Fruit fly (Drosophila melanogaster) whole organism, embryonic: ENCODE data around the gene inaE.
A peak's percentile ranks its signal among the peaks of the same experiment; 100 is the strongest.

Experiments used
- ATbp ChIP-seq: fragments of 200-800 bp; sonication (Bioruptor generic); optimal IDR thresholded peaks from 2 replicates; lab custom pipeline; 2017; ENCODE audit warnings: missing biosample characterization, mild to moderate bottlenecking, missing genetic modification characterization, missing genetic modification reagents
- Adf1 ChIP-seq: fragments of 200-800 bp; sonication (Bioruptor generic); IDR thresholded peaks from 2 replicates; pipeline ENCODE4 v1.3.6; 2022; ENCODE audit warnings: missing biosample characterization, missing genetic modification characterization
- Antp ChIP-seq: fragments of 200-800 bp; sonication (Bioruptor generic); optimal IDR thresholded peaks from 3 replicates; lab custom pipeline; 2016; ENCODE audit warnings: missing biosample characterization, missing genetic modification characterization
- CG10209 ChIP-seq: fragments of 200-800 bp; sonication (Bioruptor generic); optimal IDR thresholded peaks from 3 replicates; lab custom pipeline; 2017; ENCODE audit warnings: missing biosample characterization, mild to moderate bottlenecking, missing genetic modification characterization, missing genetic modification reagents
- CG11085 ChIP-seq: fragments of 200-800 bp; sonication (Bioruptor generic); IDR thresholded peaks from 2 replicates; pipeline ENCODE4 v1.3.6; 2022; ENCODE audit warnings: missing biosample characterization, missing genetic modification characterization
- CG11723 ChIP-seq: fragments of 200-800 bp; sonication (Bioruptor generic); optimal IDR thresholded peaks from 2 replicates; lab custom pipeline; 2017; ENCODE audit warnings: missing biosample characterization, mild to moderate bottlenecking, missing genetic modification characterization
- CG1233 ChIP-seq: fragments of 200-800 bp; sonication (Bioruptor generic); optimal IDR thresholded peaks from 4 replicates; lab custom pipeline; 2018; ENCODE audit warnings: missing biosample characterization, mild to moderate bottlenecking, missing genetic modification characterization
- CG13296 ChIP-seq: fragments of 200-800 bp; sonication (Bioruptor generic); optimal IDR thresholded peaks from 3 replicates; lab custom pipeline; 2018; ENCODE audit warnings: missing biosample characterization, mild to moderate bottlenecking, missing genetic modification characterization
- CG13624 ChIP-seq: fragments of 200-800 bp; sonication (Bioruptor generic); optimal IDR thresholded peaks from 2 replicates; lab custom pipeline; 2016; ENCODE audit warnings: missing biosample characterization, missing genetic modification characterization
- CG14014 ChIP-seq: fragments of 200-800 bp; sonication (Bioruptor generic); IDR thresholded peaks from 2 replicates; pipeline ENCODE4 v1.3.6; 2022; ENCODE audit warnings: missing biosample characterization, missing genetic modification characterization
- CG15479 ChIP-seq: fragments of 200-800 bp; sonication (Bioruptor generic); optimal IDR thresholded peaks from 3 replicates; lab custom pipeline; 2019; ENCODE audit warnings: missing biosample characterization, mild to moderate bottlenecking, missing genetic modification characterization, moderate library complexity
- CG1603 ChIP-seq: fragments of 200-800 bp; sonication (Bioruptor generic); optimal IDR thresholded peaks from 2 replicates; lab custom pipeline; 2019; ENCODE audit warnings: missing biosample characterization, mild to moderate bottlenecking, missing genetic modification characterization, moderate library complexity
- CG17328 ChIP-seq: fragments of 200-800 bp; sonication (Bioruptor generic); IDR thresholded peaks from 2 replicates; pipeline ENCODE4 v1.3.6; 2022; ENCODE audit warnings: missing biosample characterization, missing genetic modification characterization
- CG17361 ChIP-seq: fragments of 200-800 bp; sonication (Bioruptor generic); IDR thresholded peaks from 3 replicates; pipeline ENCODE4 v1.3.6; 2022; ENCODE audit warnings: missing biosample characterization, missing genetic modification characterization
- CG2678 ChIP-seq: fragments of 200-800 bp; sonication (Bioruptor generic); optimal IDR thresholded peaks from 3 replicates; lab custom pipeline; 2019; ENCODE audit warnings: missing biosample characterization, mild to moderate bottlenecking, missing genetic modification characterization, moderate library complexity
- CG32767 ChIP-seq: fragments of 200-800 bp; sonication (Bioruptor generic); IDR thresholded peaks from 2 replicates; pipeline ENCODE4 v1.3.6; 2022; ENCODE audit warnings: missing biosample characterization, missing genetic modification characterization
- CG3995 ChIP-seq: fragments of 200-800 bp; sonication (Bioruptor generic); optimal IDR thresholded peaks from 3 replicates; lab custom pipeline; 2016; ENCODE audit warnings: missing biosample characterization, missing genetic modification characterization
- CG4820 ChIP-seq: fragments of 200-800 bp; sonication (Bioruptor generic); optimal IDR thresholded peaks from 3 replicates; lab custom pipeline; 2016; ENCODE audit warnings: missing biosample characterization, missing genetic modification characterization
- CG6689 ChIP-seq: fragments of 200-800 bp; sonication (Bioruptor generic); IDR thresholded peaks from 2 replicates; pipeline ENCODE4 v1.3.6; 2022; ENCODE audit warnings: missing biosample characterization, missing genetic modification characterization
- CG6791 ChIP-seq: fragments of 200-800 bp; sonication (Bioruptor generic); IDR thresholded peaks from 3 replicates; pipeline ENCODE4 v1.3.6; 2022; ENCODE audit warnings: missing biosample characterization, missing genetic modification characterization; ENCODE audit not compliant: partially characterized antibody
- CG7372 ChIP-seq: fragments of 200-800 bp; sonication (Bioruptor generic); IDR thresholded peaks from 2 replicates; pipeline ENCODE4 v1.3.6; 2022; ENCODE audit warnings: missing biosample characterization, missing genetic modification characterization
- CG7963 ChIP-seq: fragments of 200-800 bp; sonication (Bioruptor generic); IDR thresholded peaks from 3 replicates; pipeline ENCODE4 v1.3.6; 2022; ENCODE audit warnings: missing biosample characterization, missing genetic modification characterization; ENCODE audit not compliant: partially characterized antibody
- CG7987 ChIP-seq: fragments of 200-800 bp; sonication (Bioruptor generic); optimal IDR thresholded peaks from 2 replicates; lab custom pipeline; 2018; ENCODE audit warnings: missing biosample characterization, mild to moderate bottlenecking, missing genetic modification characterization, moderate library complexity
- CG9727 ChIP-seq: fragments of 200-800 bp; sonication (Bioruptor generic); optimal IDR thresholded peaks from 3 replicates; lab custom pipeline; 2017; ENCODE audit warnings: missing biosample characterization, mild to moderate bottlenecking, missing genetic modification characterization
- Chrac-16 ChIP-seq: fragments of 200-800 bp; sonication (Bioruptor generic); optimal IDR thresholded peaks from 3 replicates; lab custom pipeline; 2016; ENCODE audit warnings: missing biosample characterization, missing genetic modification characterization
- D ChIP-seq, 2 experiments: fragments of 200-800 bp in 1 of 2; fragments of >200 bp in 1 of 2; sonication (Bioruptor generic) in 1 of 2; optimal IDR thresholded peaks; 2 replicates in 1 of 2; 3 replicates in 1 of 2; lab custom pipeline; 2017; ENCODE audit warnings: mild to moderate bottlenecking in 1 of 2, missing biosample characterization in 1 of 2, missing genetic modification characterization in 1 of 2, missing genetic modification reagents in 1 of 2
- Doc3 ChIP-seq: fragments of 200-800 bp; sonication (Bioruptor generic); IDR thresholded peaks from 3 replicates; pipeline ENCODE4 v1.3.6; 2022; ENCODE audit warnings: missing biosample characterization, missing genetic modification characterization; ENCODE audit not compliant: partially characterized antibody
- Elba2 ChIP-seq: fragments of 200-800 bp; sonication (Bioruptor generic); optimal IDR thresholded peaks from 3 replicates; lab custom pipeline; 2016; ENCODE audit warnings: missing biosample characterization, missing genetic modification characterization
- Ets65A ChIP-seq: fragments of 200-800 bp; sonication (Bioruptor generic); peaks from one replicate; lab custom pipeline; 2016; ENCODE audit warnings: missing biosample characterization, missing genetic modification characterization
- Fer1 ChIP-seq: fragments of 200-800 bp; sonication (Bioruptor generic); optimal IDR thresholded peaks from 2 replicates; lab custom pipeline; 2017; ENCODE audit warnings: missing biosample characterization, mild to moderate bottlenecking, missing genetic modification characterization
- Fer3 ChIP-seq: fragments of 200-800 bp; sonication (Bioruptor generic); optimal IDR thresholded peaks from 2 replicates; lab custom pipeline; 2018; ENCODE audit warnings: missing biosample characterization, mild to moderate bottlenecking, missing genetic modification characterization, moderate library complexity
- Hr39 ChIP-seq: fragments of >200 bp; optimal IDR thresholded peaks from 2 replicates; lab custom pipeline; 2017
- Lpt ChIP-seq: fragments of >200 bp; optimal IDR thresholded peaks from 2 replicates; lab custom pipeline; 2018; ENCODE audit warnings: missing biosample characterization, missing genetic modification characterization
- Rx ChIP-seq: fragments of 200-800 bp; sonication (Bioruptor generic); IDR thresholded peaks from 2 replicates; pipeline ENCODE4 v1.3.6; 2022; ENCODE audit warnings: missing biosample characterization, missing genetic modification characterization
- Sin3A ChIP-seq: fragments of >200 bp; optimal IDR thresholded peaks from 2 replicates; lab custom pipeline; 2018
- abd-A ChIP-seq: fragments of 200-800 bp; sonication (Bioruptor generic); optimal IDR thresholded peaks from 3 replicates; lab custom pipeline; 2019; ENCODE audit warnings: missing biosample characterization, mild to moderate bottlenecking, missing genetic modification characterization, moderate library complexity
- ase ChIP-seq: fragments of 200-800 bp; sonication (Bioruptor generic); IDR thresholded peaks from 3 replicates; pipeline ENCODE4 v1.3.6; 2022; ENCODE audit warnings: missing biosample characterization, missing genetic modification characterization
- chinmo ChIP-seq: fragments of 200-800 bp; sonication (Bioruptor generic); IDR thresholded peaks from 4 replicates; pipeline ENCODE4 v1.3.6; 2022; ENCODE audit warnings: missing biosample characterization, missing genetic modification characterization; ENCODE audit not compliant: partially characterized antibody
- chn ChIP-seq: fragments of 200-800 bp; sonication (Bioruptor generic); optimal IDR thresholded peaks from 2 replicates; lab custom pipeline; 2016; ENCODE audit warnings: missing biosample characterization, missing genetic modification characterization
- jing ChIP-seq: fragments of 200-800 bp; sonication (Bioruptor generic); optimal IDR thresholded peaks from 2 replicates; lab custom pipeline; 2018; ENCODE audit warnings: missing biosample characterization, mild to moderate bottlenecking, missing genetic modification characterization
- kay ChIP-seq: fragments of 200-800 bp; sonication (Bioruptor generic); optimal IDR thresholded peaks from 2 replicates; lab custom pipeline; 2016; ENCODE audit warnings: missing biosample characterization, missing genetic modification characterization
- lilli ChIP-seq: fragments of 200-800 bp; sonication (Bioruptor generic); optimal IDR thresholded peaks from 3 replicates; lab custom pipeline; 2016; ENCODE audit warnings: missing biosample characterization, missing genetic modification characterization
- lmd ChIP-seq: fragments of 200-800 bp; sonication (Bioruptor generic); IDR thresholded peaks from 2 replicates; pipeline ENCODE4 v1.3.6; 2022; ENCODE audit warnings: missing biosample characterization, missing genetic modification characterization
- oc ChIP-seq: fragments of 200-800 bp; sonication (Bioruptor generic); optimal IDR thresholded peaks from 2 replicates; lab custom pipeline; 2018; ENCODE audit warnings: missing biosample characterization, mild to moderate bottlenecking, missing genetic modification characterization, moderate library complexity
- p53 ChIP-seq: fragments of 200-800 bp; sonication (Bioruptor generic); optimal IDR thresholded peaks from 2 replicates; lab custom pipeline; 2016; ENCODE audit warnings: missing biosample characterization, missing genetic modification characterization
- pho ChIP-seq: fragments of 200-800 bp; sonication (Bioruptor generic); optimal IDR thresholded peaks from 2 replicates; lab custom pipeline; 2016; ENCODE audit warnings: missing biosample characterization, missing genetic modification characterization
- prd ChIP-seq, 3 experiments: fragments of >200 bp in 2 of 3; fragments of 200-800 bp in 1 of 3; sonication (Bioruptor generic) in 1 of 3; optimal IDR thresholded peaks in 2 of 3; IDR thresholded peaks in 1 of 3; 2 replicates in 2 of 3; 3 replicates in 1 of 3; pipeline versions ENCODE4 v1.3.6 to Lab custom; 2017 to 2022; ENCODE audit warnings: missing biosample characterization in 1 of 3, missing genetic modification characterization in 1 of 3
- pros ChIP-seq: fragments of 200-800 bp; sonication (Bioruptor generic); optimal IDR thresholded peaks from 3 replicates; lab custom pipeline; 2019; ENCODE audit warnings: missing biosample characterization, mild to moderate bottlenecking, missing genetic modification characterization, moderate library complexity
- slp2 ChIP-seq: fragments of 200-800 bp; sonication (Bioruptor generic); optimal IDR thresholded peaks from 2 replicates; lab custom pipeline; 2016; ENCODE audit warnings: missing biosample characterization, missing genetic modification characterization
- unc-4 ChIP-seq: fragments of 200-800 bp; sonication (Bioruptor generic); IDR thresholded peaks from 2 replicates; pipeline ENCODE4 v1.3.6; 2022; ENCODE audit warnings: missing biosample characterization, missing genetic modification characterization; ENCODE audit not compliant: partially characterized antibody
- yki ChIP-seq: fragments of >200 bp; optimal IDR thresholded peaks from 3 replicates; lab custom pipeline; 2018

Gene inaE

DNA sequence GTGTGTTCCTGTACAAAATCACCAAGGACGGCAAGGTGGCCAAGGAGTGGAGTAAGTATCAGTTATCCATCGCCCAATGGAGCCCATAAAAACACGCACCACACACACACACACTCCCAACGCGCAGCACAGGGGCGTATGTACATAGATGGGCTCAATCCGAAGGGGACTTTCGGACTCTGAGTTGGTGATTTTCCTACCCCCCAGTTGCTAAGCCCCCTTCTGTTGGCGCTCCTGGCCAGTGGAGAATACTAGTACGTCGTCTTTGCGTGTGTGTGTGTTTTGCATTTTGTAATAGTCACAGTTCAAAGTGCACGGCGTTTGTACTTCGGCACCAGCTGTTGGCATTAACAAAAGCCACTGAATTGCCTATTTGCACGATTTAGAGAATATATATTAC is 43.5 kb upstream of the inaE start (continued):
- TF ChIP-seq CG9727 (GFP tag; lab: Kevin White, UChicago): peak; percentile 3
- TF ChIP-seq CG7372 (GFP tag; lab: Robert Waterston, UW): peak; percentile 79
- TF ChIP-seq CG15479 (GFP tag; lab: Kevin White, UChicago): no peak
- TF ChIP-seq CG13296 (GFP tag; lab: Kevin White, UChicago): peak; percentile 82
- TF ChIP-seq Rx (GFP tag; lab: Robert Waterston, UW): peak; percentile 83
- TF ChIP-seq Chrac-16 (GFP tag; lab: Kevin White, UChicago): peak; percentile 75
- no peak for TF ChIP-seq CG7963
- TF ChIP-seq CG17328 (GFP tag; lab: Robert Waterston, UW): peak; percentile 84
- TF ChIP-seq yki (lab: Kevin White, UChicago): no peak
- peak; percentile 92 for TF ChIP-seq Antp (GFP tag; lab: Kevin White, UChicago)
- TF ChIP-seq Ets65A (GFP tag; lab: Kevin White, UChicago): peak; percentile 97
- TF ChIP-seq CG6689 (GFP tag; lab: Robert Waterston, UW): peak; percentile 43; the same call in 1 of the 2 replicates
- TF ChIP-seq CG4820 (GFP tag; lab: Kevin White, UChicago): peak; percentile 55
- peak; percentile 47 for TF ChIP-seq jing (GFP tag; lab: Kevin White, UChicago)
- TF ChIP-seq CG7987 (GFP tag; lab: Kevin White, UChicago): peak; percentile 75
- TF ChIP-seq CG6791 (GFP tag; lab: Robert Waterston, UW): no peak
- TF ChIP-seq lilli (GFP tag; lab: Kevin White, UChicago): peak; percentile 82
- TF ChIP-seq CG32767 (GFP tag; lab: Robert Waterston, UW): peak; percentile 41; the same call in 1 of the 2 replicates
- TF ChIP-seq unc-4 (GFP tag; lab: Robert Waterston, UW): no peak
- peak; percentile 89 for TF ChIP-seq CG14014 (GFP tag; lab: Robert Waterston, UW)
- TF ChIP-seq CG17361 (GFP tag; lab: Robert Waterston, UW): no peak; the same call in 2 of the 3 replicates
- TF ChIP-seq Elba2 (GFP tag; lab: Kevin White, UChicago): no peak
- peak; percentile 56 for TF ChIP-seq CG1233 (GFP tag; lab: Kevin White, UChicago)
- peak; percentile 17 for TF ChIP-seq kay (GFP tag; lab: Kevin White, UChicago)
- TF ChIP-seq abd-A: no peak
- TF ChIP-seq Adf1 (GFP tag; lab: Robert Waterston, UW): no peak
- TF ChIP-seq Fer3 (tag; lab: Kevin White, UChicago): peak; percentile 81
- TF ChIP-seq chinmo: no peak
- no peak for TF ChIP-seq Doc3 (GFP tag; lab: Robert Waterston, UW)
- TF ChIP-seq pros: no peak
- TF ChIP-seq p53 (GFP tag; lab: Kevin White, UChicago): peak; percentile 63
- TF ChIP-seq Hr39 (lab: Kevin White, UChicago): no peak
- TF ChIP-seq prd (optimal IDR thresholded peaks at IDR 0.05; lab: Kevin White, UChicago): no peak
- TF ChIP-seq prd (GFP tag; IDR thresholded peaks at IDR 0.05; lab: Robert Waterston, UW): peak; percentile 88
- peak; percentile 48 for TF ChIP-seq pho
- peak; percentile 34 for TF ChIP-seq CG11723
- peak; percentile 39 for TF ChIP-seq slp2 (GFP tag; lab: Kevin White, UChicago)
- TF ChIP-seq CG13624 (GFP tag; lab: Kevin White, UChicago): peak; percentile 64
- TF ChIP-seq CG3995 (GFP tag; lab: Kevin White, UChicago): peak; percentile 36
- peak; percentile 87 for TF ChIP-seq CG1603
- TF ChIP-seq chn (GFP tag; lab: Kevin White, UChicago): peak; percentile 72
- peak; percentile 65; the same call in 2 of the 3 replicates for TF ChIP-seq ase (GFP tag; lab: Robert Waterston, UW)
- TF ChIP-seq Sin3A (lab: Kevin White, UChicago): no peak
- no peak for TF ChIP-seq Lpt
- TF ChIP-seq CG2678: peak; percentile 77
- no peak for TF ChIP-seq D (optimal IDR thresholded peaks at IDR 0.05; lab: Kevin White, UChicago)
- peak; percentile 45 for TF ChIP-seq D (GFP tag; optimal IDR thresholded peaks at IDR 0.05; lab: Kevin White, UChicago)
- TF ChIP-seq CG11085 (GFP tag; lab: Robert Waterston, UW): peak; percentile 74
- peak; percentile 59 for TF ChIP-seq oc (tag; lab: Kevin White, UChicago)
- peak; percentile 70 for TF ChIP-seq CG10209 (GFP tag; lab: Kevin White, UChicago)
- peak; percentile 83 for TF ChIP-seq lmd (GFP tag; lab: Robert Waterston, UW)
- peak; percentile 80 for TF ChIP-seq ATbp (GFP tag; lab: Kevin White, UChicago)
- TF ChIP-seq Fer1: peak; percentile 80
